Worm (Caenorhabditis elegans): ENCODE measurements around the gene ced-11.

- no peak for TF ChIP-seq ets-7 (tag; optimal IDR thresholded peaks at IDR 0.05)
- TF ChIP-seq hmg-4 (GFP tag; optimal IDR thresholded peaks at IDR 0.05) = no peak
- TF ChIP-seq flt-1 (GFP tag; IDR thresholded peaks at IDR 0.05) = no peak
- TF ChIP-seq aly-1 (tag; optimal IDR thresholded peaks at IDR 0.05) = no peak
- TF ChIP-seq ama-1 (optimal IDR thresholded peaks at IDR 0.05) = no peak
- TF ChIP-seq hnd-1 (tag; optimal IDR thresholded peaks at IDR 0.05) = no peak
- no peak for TF ChIP-seq pes-1 (GFP tag; IDR thresholded peaks at IDR 0.05)
- no peak for TF ChIP-seq ceh-36 (tag; optimal IDR thresholded peaks at IDR 0.05)
- TF ChIP-seq tbx-11 (GFP tag; IDR thresholded peaks at IDR 0.05) = no peak
- TF ChIP-seq B0310.2 (tag; optimal IDR thresholded peaks at IDR 0.05) = no peak
Observed at ce11 chrIII:9071372-9071771, 48.0 kb upstream of the ced-11 start, which contains the start of gene lin-12.
